Worm (Caenorhabditis elegans) whole organism, late embryonic: ENCODE data around the gene hda-5.

Experiments
- ceh-6 ChIP-seq: fragments of 200-800 bp; sonication (Bioruptor generic); optimal IDR thresholded peaks from 2 replicates; lab custom pipeline; 2018; ENCODE audit warnings: mild to moderate bottlenecking, missing genetic modification characterization, missing compliant biosample characterization
- elt-4 ChIP-seq: sonication (generic microtip); optimal IDR thresholded peaks from 2 replicates; lab custom pipeline; 2016; ENCODE audit warnings: missing genetic modification characterization, missing compliant biosample characterization
- ets-4 ChIP-seq: sonication (generic microtip); optimal IDR thresholded peaks from 2 replicates; lab custom pipeline; 2016; ENCODE audit warnings: missing genetic modification characterization, missing compliant biosample characterization
- hlh-30 ChIP-seq: sonication (generic microtip); optimal IDR thresholded peaks from 2 replicates; lab custom pipeline; 2017; ENCODE audit warnings: antibody characterized with exemption, missing genetic modification characterization, missing compliant biosample characterization; ENCODE audit not compliant: insufficient read depth
- nhr-11 ChIP-seq: fragments of 150-350 bp; optimal IDR thresholded peaks from 2 replicates; lab custom pipeline; 2014; ENCODE audit warnings: missing biosample characterization, missing genetic modification characterization
- pha-4 ChIP-seq: fragments of 150-350 bp; optimal IDR thresholded peaks from 2 replicates; lab custom pipeline; 2018; ENCODE audit warnings: missing biosample characterization, missing genetic modification reagents, missing genetic modification characterization
- pqm-1 ChIP-seq: sonication (generic microtip); optimal IDR thresholded peaks from 2 replicates; lab custom pipeline; 2016; ENCODE audit warnings: missing genetic modification characterization, missing compliant biosample characterization
- sdc-2 ChIP-seq: sonication (generic microtip); optimal IDR thresholded peaks from 2 replicates; lab custom pipeline; 2016; ENCODE audit warnings: missing genotype, missing genetic modification characterization, missing compliant biosample characterization

- no peak for TF ChIP-seq sdc-2 (tag; lab: Kevin White, UChicago)
- no peak for TF ChIP-seq pqm-1 (tag; lab: Kevin White, UChicago)
- TF ChIP-seq pha-4 (tag; lab: Kevin White, UChicago) = no peak
- no peak for TF ChIP-seq ets-4 (tag; lab: Kevin White, UChicago)
- no peak for TF ChIP-seq hlh-30
- no peak for TF ChIP-seq nhr-11
- TF ChIP-seq elt-4 (tag; lab: Kevin White, UChicago) = no peak
- TF ChIP-seq ceh-6 (GFP tag; lab: Kevin White, UChicago) = no peak
Observed at ce11 chrII:11794392-11794791, 4.4 kb upstream of the hda-5 start.
